Worm (Caenorhabditis elegans) whole organism, L4/young adult: ENCODE results near the gene T19D7.7.

Source experiments
- W03F9.2 ChIP-seq: fragments of 150-350 bp; optimal IDR thresholded peaks from 2 replicates; lab custom pipeline; 2014; ENCODE audit warnings: missing biosample characterization, missing genetic modification characterization
- dao-5 ChIP-seq: sonication (generic microtip); optimal IDR thresholded peaks from 2 replicates; lab custom pipeline; 2016; ENCODE audit warnings: missing genotype, missing genetic modification characterization, moderate library complexity, missing compliant biosample characterization
- him-1 ChIP-seq: sonication (generic microtip); optimal IDR thresholded peaks from 2 replicates; lab custom pipeline; 2016; ENCODE audit warnings: missing genotype, missing genetic modification reagents, missing genetic modification characterization, missing compliant biosample characterization

T19D7.7 gene

ce11 chrX:661727-662330 is 19.0 kb downstream of the T19D7.7 start, which contains the start of gene rund-1:
rund-1 (minus strand) TSS chrX:661777.
- TF ChIP-seq him-1 (tag; lab: Kevin White, UChicago) (peak; percentile 54), dao-5 (no peak)

DNA sequence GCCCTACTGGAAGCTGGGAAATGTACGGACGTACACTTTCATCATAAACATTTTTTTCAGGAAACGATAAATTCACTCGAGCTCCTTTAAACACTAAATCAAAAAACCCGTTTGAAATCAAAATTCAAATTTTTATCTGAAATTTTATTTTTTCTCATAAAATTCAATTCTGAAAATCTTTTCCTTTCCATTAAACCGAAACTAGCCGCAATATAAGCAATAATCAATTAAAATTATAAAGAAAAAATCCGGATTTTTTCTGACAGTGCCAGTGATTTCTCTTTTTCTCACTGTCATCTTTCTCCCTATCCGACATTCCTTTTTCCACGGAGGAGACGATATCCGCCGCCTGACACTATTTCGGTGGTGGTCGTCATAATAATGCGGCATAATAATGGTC is 24.9 kb downstream of the T19D7.7 start, which contains the start of gene lpr-7:
Gene lpr-7 (plus strand): TSS at position 301 of the 400 bp plus-strand sequence.
- TF ChIP-seq dao-5 (no peak), W03F9.2 (tag; lab: Kevin White, UChicago) (no peak), him-1 (tag; lab: Kevin White, UChicago) (no peak)

ce11 chrX:654804-655203 is 26.0 kb downstream of the T19D7.7 start, which contains the start of gene ifc-2:
ifc-2 (minus strand) TSS chrX:654904.
- no peak for TF ChIP-seq him-1 (tag; lab: Kevin White, UChicago)

ce11 chrX:651616-652015 is 29.2 kb downstream of the T19D7.7 start:
- TF ChIP-seq him-1 (tag; lab: Kevin White, UChicago) (no peak), dao-5 (no peak), W03F9.2 (tag; lab: Kevin White, UChicago) (no peak)

ce11 chrX:646493-646892 is 34.3 kb downstream of the T19D7.7 start:
- no peak for TF ChIP-seq dao-5
- TF ChIP-seq W03F9.2 (tag; lab: Kevin White, UChicago), result no peak
- no peak for TF ChIP-seq him-1 (tag; lab: Kevin White, UChicago)

ce11 chrX:645589-645988 is 35.2 kb downstream of the T19D7.7 start:
- no peak for TF ChIP-seq W03F9.2 (tag; lab: Kevin White, UChicago)
- TF ChIP-seq him-1 (tag; lab: Kevin White, UChicago), result no peak
- TF ChIP-seq dao-5, result no peak

ce11 chrX:642817-643216 is 38.0 kb downstream of the T19D7.7 start:
- TF ChIP-seq W03F9.2 (tag; lab: Kevin White, UChicago) (no peak), him-1 (tag; lab: Kevin White, UChicago) (no peak), dao-5 (no peak)

ce11 chrX:641440-641839 is 39.4 kb downstream of the T19D7.7 start, which contains the start of gene M6.11:
M6.11 (minus strand) TSS chrX:641540.
- no peak for TF ChIP-seq W03F9.2 (tag; lab: Kevin White, UChicago)
- TF ChIP-seq dao-5, result no peak
- TF ChIP-seq him-1 (tag; lab: Kevin White, UChicago), result no peak

DNA sequence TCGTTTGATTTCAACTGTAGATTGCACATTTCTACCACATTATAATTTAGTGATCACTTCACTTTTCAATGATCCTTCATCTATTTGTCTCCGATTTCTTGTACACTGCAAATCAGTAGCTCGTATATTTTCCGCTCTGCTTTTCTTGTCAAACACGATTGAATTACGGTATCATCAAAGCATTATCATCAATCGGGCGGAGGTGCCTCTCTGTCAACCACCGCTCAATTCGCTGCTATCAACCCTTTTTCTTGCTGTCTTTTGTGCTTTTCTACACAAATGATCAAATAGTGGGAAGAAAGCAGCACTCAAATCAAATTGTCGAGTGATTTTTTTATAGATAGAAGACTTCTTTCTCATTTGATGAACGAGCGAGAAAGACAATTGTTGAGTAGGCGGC is 43.2 kb downstream of the T19D7.7 start:
- no peak for TF ChIP-seq W03F9.2 (tag; lab: Kevin White, UChicago)
- no peak for TF ChIP-seq dao-5
- TF ChIP-seq him-1 (tag; lab: Kevin White, UChicago), result no peak

DNA sequence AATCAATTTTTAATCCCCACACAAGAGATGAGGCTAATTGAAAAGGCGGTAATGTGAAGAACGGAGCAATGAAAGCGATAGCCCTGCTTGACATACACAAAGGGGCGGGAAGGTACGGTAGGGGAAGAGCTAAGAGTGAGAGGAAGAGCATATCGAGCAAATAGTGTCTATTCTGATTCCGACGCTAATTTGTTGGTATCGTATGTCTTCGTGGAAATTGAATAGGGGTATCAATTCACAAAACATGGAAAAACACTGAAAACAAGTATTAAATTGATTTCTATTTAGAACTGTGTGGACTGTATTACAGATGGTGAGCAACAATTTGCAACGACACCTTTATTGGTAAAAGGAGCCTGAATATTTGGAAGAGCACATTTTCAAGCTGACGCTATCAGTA is 43.9 kb downstream of the T19D7.7 start, which contains the start of gene pha-2:
Gene pha-2 (minus strand): TSS at position 101 of the 400 bp plus-strand sequence.
- TF ChIP-seq him-1 (tag; lab: Kevin White, UChicago), result no peak

- TF ChIP-seq dao-5, result no peak
- TF ChIP-seq him-1 (tag; lab: Kevin White, UChicago), result no peak
- TF ChIP-seq W03F9.2 (tag; lab: Kevin White, UChicago), result no peak
These were observed 51.7 kb downstream of the T19D7.7 start, which contains the start of gene M6.4 for ce11 chrX:629134-629533. M6.4 (plus strand) TSS chrX:629188.
